Fruit fly (Drosophila melanogaster): ENCODE measurements around the gene Pex12.

Gene Pex12

dm6 chr2L:855052-855547 lies 39.3 kb downstream of the Pex12 start, which contains the start of gene CG13949 (continued):
- peak; percentile 72 for TF ChIP-seq Awh (GFP tag; IDR thresholded peaks at IDR 0.05)
- TF ChIP-seq Chrac-16 (GFP tag; optimal IDR thresholded peaks at IDR 0.05) = peak; percentile 59
- no peak for TF ChIP-seq CG5245 (GFP tag; optimal IDR thresholded peaks at IDR 0.05)
- TF ChIP-seq pita (GFP tag; optimal IDR thresholded peaks at IDR 0.05) = peak; percentile 47
- TF ChIP-seq CG17359 (tag; optimal IDR thresholded peaks at IDR 0.05) = peak; percentile 62
- TF ChIP-seq gcm2 (GFP tag; optimal IDR thresholded peaks at IDR 0.05) = no peak
- peak; percentile 47 for TF ChIP-seq CG4854 (GFP tag; optimal IDR thresholded peaks at IDR 0.05)
- peak; percentile 61 for TF ChIP-seq tx (GFP tag; optimal IDR thresholded peaks at IDR 0.05)
- no peak for TF ChIP-seq CG17186 (GFP tag; optimal IDR thresholded peaks at IDR 0.05)
- peak; percentile 88 for TF ChIP-seq vvl (GFP tag; IDR thresholded peaks at IDR 0.05)
- TF ChIP-seq Fer2 (tag; optimal IDR thresholded peaks at IDR 0.05) = peak; percentile 5
- TF ChIP-seq CG8089 (GFP tag; optimal IDR thresholded peaks at IDR 0.05) = no peak
- peak; percentile 69 for TF ChIP-seq CG12155 (GFP tag; optimal IDR thresholded peaks at IDR 0.05)
- no peak for TF ChIP-seq pan (optimal IDR thresholded peaks at IDR 0.05)
- TF ChIP-seq pan (GFP tag; optimal IDR thresholded peaks at IDR 0.05 in 1 of 2, IDR thresholded peaks at IDR 0.05 in 1 of 2) = peak in 1 of 2 experiments; percentile 83
- TF ChIP-seq CG11695 (GFP tag; IDR thresholded peaks at IDR 0.05) = peak; percentile 76; the same call in 2 of the 3 replicates
- TF ChIP-seq CG1233 (GFP tag; optimal IDR thresholded peaks at IDR 0.05) = peak; percentile 46
- peak; percentile 83 for TF ChIP-seq CG11504 (tag; optimal IDR thresholded peaks at IDR 0.05)
- TF ChIP-seq CG18599 (GFP tag; optimal IDR thresholded peaks at IDR 0.05) = peak; percentile 70
- TF ChIP-seq CG10462 (GFP tag; optimal IDR thresholded peaks at IDR 0.05) = peak; percentile 87
- TF ChIP-seq nerfin-2 (GFP tag; IDR thresholded peaks at IDR 0.05; ENCODE audit: partially characterized antibody) = no peak
- no peak for TF ChIP-seq pb (GFP tag; optimal IDR thresholded peaks at IDR 0.05)
- TF ChIP-seq CG3281 (GFP tag; optimal IDR thresholded peaks at IDR 0.05) = peak; percentile 46
- TF ChIP-seq Ssrp (tag; optimal IDR thresholded peaks at IDR 0.05) = peak; percentile 20
- TF ChIP-seq Mes4 (GFP tag; optimal IDR thresholded peaks at IDR 0.05) = peak; percentile 21
- peak; percentile 22 for TF ChIP-seq CG2875 (GFP tag; optimal IDR thresholded peaks at IDR 0.05)
- TF ChIP-seq Usf (GFP tag; optimal IDR thresholded peaks at IDR 0.05) = no peak
- 0 out of 2 replicates have a peak, but pooled peaks have one; percentile 18 for TF ChIP-seq CG4360 (GFP tag; IDR thresholded peaks at IDR 0.05)
- no peak for TF ChIP-seq ro (GFP tag; IDR thresholded peaks at IDR 0.05)
- TF ChIP-seq tna (GFP tag; IDR thresholded peaks at IDR 0.05; ENCODE audit: partially characterized antibody) = peak; percentile 44; the same call in 1 of the 2 replicates
- peak; percentile 47; the same call in 1 of the 2 replicates for TF ChIP-seq seq (GFP tag; IDR thresholded peaks at IDR 0.05)
- TF ChIP-seq Blimp-1 (GFP tag; optimal IDR thresholded peaks at IDR 0.05) = peak; percentile 56
- TF ChIP-seq croc (GFP tag; conservative IDR thresholded peaks at IDR 0.05) = no peak; the same call in 2 of the 3 replicates
- TF ChIP-seq sens (GFP tag) = peak; percentile 94
- TF ChIP-seq D19A (tag; optimal IDR thresholded peaks at IDR 0.05) = no peak
- peak; percentile 45; the same call in 1 of the 2 replicates for TF ChIP-seq Drgx (GFP tag; IDR thresholded peaks at IDR 0.05)
- TF ChIP-seq CG18011 (GFP tag; optimal IDR thresholded peaks at IDR 0.05) = peak; percentile 35
- no peak for TF ChIP-seq Vsx1 (GFP tag; optimal IDR thresholded peaks at IDR 0.05)
- peak; percentile 83 for TF ChIP-seq CG14441 (GFP tag; IDR thresholded peaks at IDR 0.05)
- no peak for TF ChIP-seq h (optimal IDR thresholded peaks at IDR 0.05)
- TF ChIP-seq C15 (GFP tag; IDR thresholded peaks at IDR 0.05) = no peak
- peak; percentile 67; the same call in 1 of the 2 replicates for TF ChIP-seq Atf6 (GFP tag; IDR thresholded peaks at IDR 0.05)
- no peak for TF ChIP-seq psq (GFP tag; optimal IDR thresholded peaks at IDR 0.05)
- peak; percentile 55 for TF ChIP-seq CG9817 (tag; optimal IDR thresholded peaks at IDR 0.05)
- peak; percentile 40 for TF ChIP-seq CG13296 (GFP tag; optimal IDR thresholded peaks at IDR 0.05)
- peak; percentile 51 for TF ChIP-seq CG9609 (GFP tag; optimal IDR thresholded peaks at IDR 0.05)
- no peak for TF ChIP-seq pros (GFP tag; optimal IDR thresholded peaks at IDR 0.05)
- TF ChIP-seq gsb-n (tag; optimal IDR thresholded peaks at IDR 0.05) = peak; percentile 38
- no peak for TF ChIP-seq CG1024 (GFP tag; IDR thresholded peaks at IDR 0.05)
- TF ChIP-seq Adf1 (GFP tag; IDR thresholded peaks at IDR 0.05) = no peak
- TF ChIP-seq Rx (GFP tag; IDR thresholded peaks at IDR 0.05) = peak; percentile 57; the same call in 1 of the 2 replicates
